Fruit fly (Drosophila melanogaster) whole organism, prepupa: ENCODE results near the gene CG13855.

Source experiments
- Blimp-1 ChIP-seq: fragments of 200-800 bp; sonication (Bioruptor generic); optimal IDR thresholded peaks from 3 replicates; lab custom pipeline; 2017; ENCODE audit warnings: missing biosample characterization, missing genetic modification characterization, mild to moderate bottlenecking, moderate library complexity, missing genetic modification reagents
- CG11762 ChIP-seq: fragments of 200-800 bp; sonication (Bioruptor generic); optimal IDR thresholded peaks from 3 replicates; lab custom pipeline; 2016; ENCODE audit warnings: missing biosample characterization, missing genetic modification characterization; ENCODE audit not compliant: insufficient read depth
- CG15336 ChIP-seq: fragments of 200-800 bp; sonication (Bioruptor generic); IDR thresholded peaks from 2 replicates; pipeline ENCODE4 v1.3.6; 2022; ENCODE audit warnings: missing biosample characterization, missing genetic modification characterization
- CG31627 ChIP-seq: fragments of 200-800 bp; sonication (Bioruptor generic); optimal IDR thresholded peaks from 3 replicates; lab custom pipeline; 2016; ENCODE audit warnings: missing biosample characterization, missing genetic modification characterization
- CG32006 ChIP-seq: fragments of 200-800 bp; sonication (Bioruptor generic); optimal IDR thresholded peaks from 3 replicates; lab custom pipeline; 2017; ENCODE audit warnings: missing biosample characterization, mild to moderate bottlenecking, missing genetic modification characterization
- CG34406 ChIP-seq: fragments of 200-800 bp; sonication (Bioruptor generic); optimal IDR thresholded peaks from 3 replicates; lab custom pipeline; 2016; ENCODE audit warnings: missing biosample characterization, missing genetic modification characterization
- CG3919 ChIP-seq: fragments of 200-800 bp; sonication (Bioruptor generic); optimal IDR thresholded peaks from 3 replicates; lab custom pipeline; 2016; ENCODE audit warnings: missing biosample characterization, missing genetic modification characterization
- CG4318 ChIP-seq: fragments of 200-800 bp; sonication (Bioruptor generic); optimal IDR thresholded peaks from 3 replicates; lab custom pipeline; 2017; ENCODE audit warnings: missing biosample characterization, mild to moderate bottlenecking, missing genetic modification characterization
- CG6163 ChIP-seq: fragments of 200-800 bp; sonication (Bioruptor generic); IDR thresholded peaks from 3 replicates; pipeline ENCODE4 v1.3.6; 2022; ENCODE audit warnings: missing biosample characterization, missing genetic modification characterization
- CG6276 ChIP-seq: fragments of 200-800 bp; sonication (Bioruptor generic); optimal IDR thresholded peaks from 2 replicates; lab custom pipeline; 2017; ENCODE audit warnings: missing biosample characterization, mild to moderate bottlenecking, missing genetic modification characterization
- CG6792 ChIP-seq: fragments of 200-800 bp; sonication (Bioruptor generic); optimal IDR thresholded peaks from 3 replicates; lab custom pipeline; 2016; ENCODE audit warnings: missing biosample characterization, missing genetic modification characterization
- CG7368 ChIP-seq: fragments of 200-800 bp; sonication (Bioruptor generic); optimal IDR thresholded peaks from 3 replicates; lab custom pipeline; 2016; ENCODE audit warnings: missing biosample characterization, missing genetic modification characterization
- CG8119 ChIP-seq: fragments of 200-800 bp; sonication (Bioruptor generic); IDR thresholded peaks from 3 replicates; pipeline ENCODE4 v1.3.6; 2022; ENCODE audit warnings: missing biosample characterization, missing genetic modification characterization
- CG8319 ChIP-seq: fragments of 200-800 bp; sonication (Bioruptor generic); optimal IDR thresholded peaks from 3 replicates; lab custom pipeline; 2016; ENCODE audit warnings: missing biosample characterization, missing genetic modification characterization
- CG8632 ChIP-seq: fragments of 200-800 bp; sonication (Bioruptor generic); optimal IDR thresholded peaks from 3 replicates; lab custom pipeline; 2016; ENCODE audit warnings: missing biosample characterization, missing genetic modification characterization
- CG9139 ChIP-seq: fragments of 200-800 bp; sonication (Bioruptor generic); optimal IDR thresholded peaks from 3 replicates; lab custom pipeline; 2017; ENCODE audit warnings: missing biosample characterization, mild to moderate bottlenecking, missing genetic modification characterization
- Eip78C ChIP-seq: fragments of 200-800 bp; sonication (Bioruptor generic); peaks from one replicate; lab custom pipeline; 2016; ENCODE audit warnings: missing biosample characterization, missing genetic modification characterization
- Ets21C ChIP-seq: fragments of 200-800 bp; sonication (Bioruptor generic); optimal IDR thresholded peaks from 3 replicates; lab custom pipeline; 2016; ENCODE audit warnings: missing biosample characterization, missing genetic modification characterization
- Ets96B ChIP-seq: fragments of 200-800 bp; optimal IDR thresholded peaks from 2 replicates; lab custom pipeline; 2019; ENCODE audit warnings: missing biosample characterization, mild to moderate bottlenecking, missing genetic modification characterization, moderate library complexity
- Hr4 ChIP-seq: fragments of 200-800 bp; sonication (Bioruptor generic); optimal IDR thresholded peaks from 3 replicates; lab custom pipeline; 2016; ENCODE audit warnings: missing biosample characterization, missing genetic modification characterization
- Met ChIP-seq: fragments of 200-800 bp; sonication (Bioruptor generic); optimal IDR thresholded peaks from 3 replicates; lab custom pipeline; 2016; ENCODE audit warnings: missing biosample characterization, missing genetic modification characterization
- Sox102F ChIP-seq: fragments of 200-800 bp; sonication (Bioruptor generic); optimal IDR thresholded peaks from 2 replicates; lab custom pipeline; 2016; ENCODE audit warnings: missing biosample characterization, mild to moderate bottlenecking, missing genetic modification characterization
- Sox15 ChIP-seq: fragments of 200-800 bp; sonication (Bioruptor generic); optimal IDR thresholded peaks from 3 replicates; lab custom pipeline; 2016; ENCODE audit warnings: missing biosample characterization, missing genetic modification characterization
- acj6 ChIP-seq: fragments of 200-800 bp; sonication (Bioruptor generic); optimal IDR thresholded peaks from 3 replicates; lab custom pipeline; 2016; ENCODE audit warnings: missing biosample characterization, missing genetic modification characterization
- cyc ChIP-seq: fragments of 200-800 bp; sonication (Bioruptor generic); optimal IDR thresholded peaks from 3 replicates; lab custom pipeline; 2016; ENCODE audit warnings: missing biosample characterization, missing genetic modification characterization
- dac ChIP-seq: fragments of 200-800 bp; sonication (Bioruptor generic); optimal IDR thresholded peaks from 2 replicates; lab custom pipeline; 2017; ENCODE audit warnings: missing biosample characterization, mild to moderate bottlenecking, missing genetic modification characterization
- dsx ChIP-seq: fragments of 200-800 bp; optimal IDR thresholded peaks from 3 replicates; lab custom pipeline; 2019; ENCODE audit warnings: missing biosample characterization, mild to moderate bottlenecking, missing genetic modification characterization, moderate library complexity; ENCODE audit not compliant: poor library complexity, severe bottlenecking
- esn ChIP-seq: fragments of 200-800 bp; sonication (Bioruptor generic); optimal IDR thresholded peaks from 2 replicates; lab custom pipeline; 2016; ENCODE audit warnings: missing biosample characterization, mild to moderate bottlenecking, missing genetic modification characterization, moderate library complexity
- fd59A ChIP-seq: fragments of 200-800 bp; sonication (Bioruptor generic); optimal IDR thresholded peaks from 2 replicates; lab custom pipeline; 2017; ENCODE audit warnings: missing biosample characterization, mild to moderate bottlenecking, missing genetic modification characterization, missing genetic modification reagents
- fd85E ChIP-seq: fragments of 200-800 bp; sonication (Bioruptor generic); optimal IDR thresholded peaks from 3 replicates; lab custom pipeline; 2016; ENCODE audit warnings: missing biosample characterization, missing genetic modification characterization
- fkh ChIP-seq: fragments of 200-800 bp; sonication (Bioruptor generic); optimal IDR thresholded peaks from 3 replicates; lab custom pipeline; 2017; ENCODE audit warnings: missing biosample characterization, mild to moderate bottlenecking, missing genetic modification characterization, moderate library complexity
- lz ChIP-seq: fragments of 200-800 bp; sonication (Bioruptor generic); optimal IDR thresholded peaks from 3 replicates; lab custom pipeline; 2016; ENCODE audit warnings: missing biosample characterization, missing genetic modification characterization
- net ChIP-seq: fragments of 200-800 bp; sonication (Bioruptor generic); optimal IDR thresholded peaks from 3 replicates; lab custom pipeline; 2016; ENCODE audit warnings: missing biosample characterization, missing genetic modification characterization
- spab ChIP-seq: fragments of 200-800 bp; sonication (Bioruptor generic); optimal IDR thresholded peaks from 2 replicates; lab custom pipeline; 2017; ENCODE audit warnings: missing biosample characterization, mild to moderate bottlenecking, missing genetic modification characterization, missing genetic modification reagents
- topi ChIP-seq: fragments of 200-800 bp; sonication (Bioruptor generic); optimal IDR thresholded peaks from 3 replicates; lab custom pipeline; 2016; ENCODE audit warnings: missing biosample characterization, missing genetic modification characterization

Gene CG13855

dm6 chr3R:22381077-22381476 lies 24.7 kb upstream of the CG13855 start, which contains the start of gene CG43342:
TSS of gene CG43342 (plus strand) at chr3R:22381340.
- TF ChIP-seq CG34406 (GFP tag; lab: Kevin White, UChicago) (no peak), fkh (peak; percentile 64)

dm6 chr3R:22381735-22382134 lies 24.0 kb upstream of the CG13855 start, which contains the start of gene Gpdh3:
TSS of gene Gpdh3 (plus strand) at chr3R:22382035.
- TF ChIP-seq Ets96B (tag; lab: Kevin White, UChicago) (no peak), Hr4 (GFP tag; lab: Kevin White, UChicago) (no peak), Eip78C (GFP tag; lab: Kevin White, UChicago) (no peak), CG6276 (no peak), CG32006 (GFP tag; lab: Kevin White, UChicago) (no peak), dac (GFP tag; lab: Kevin White, UChicago) (no peak), CG7368 (no peak), CG8319 (GFP tag; lab: Kevin White, UChicago) (no peak), topi (GFP tag; lab: Kevin White, UChicago) (no peak)
- TF ChIP-seq, all 60 proteins: peak for 0

dm6 chr3R:22389614-22390013 lies 16.1 kb upstream of the CG13855 start, which contains the start of the genes CAH8 and CG7059:
TSS of gene CAH8 (minus strand) at chr3R:22389714.
TSS of gene CG7059 (plus strand) at chr3R:22389780.
- TF ChIP-seq fd59A (GFP tag; lab: Kevin White, UChicago): no peak
- no peak for TF ChIP-seq Eip78C (GFP tag; lab: Kevin White, UChicago)
- no peak for TF ChIP-seq CG4318 (GFP tag; lab: Kevin White, UChicago)
- no peak for TF ChIP-seq dsx (GFP tag; lab: Kevin White, UChicago)
- no peak for TF ChIP-seq topi (GFP tag; lab: Kevin White, UChicago)
- TF ChIP-seq CG8632 (GFP tag; lab: Kevin White, UChicago): no peak
- no peak for TF ChIP-seq CG11762 (GFP tag; lab: Kevin White, UChicago)
- TF ChIP-seq lz (GFP tag; lab: Kevin White, UChicago): no peak
- TF ChIP-seq Met (GFP tag; lab: Kevin White, UChicago): no peak
- TF ChIP-seq, all 60 proteins: peak for 0

dm6 chr3R:22390109-22390508 lies 15.6 kb upstream of the CG13855 start:
- TF ChIP-seq CG15336 (GFP tag; lab: Robert Waterston, UW) (no peak), dsx (GFP tag; lab: Kevin White, UChicago) (no peak), esn (GFP tag; lab: Kevin White, UChicago) (no peak), CG6792 (GFP tag; lab: Kevin White, UChicago) (no peak)

DNA sequence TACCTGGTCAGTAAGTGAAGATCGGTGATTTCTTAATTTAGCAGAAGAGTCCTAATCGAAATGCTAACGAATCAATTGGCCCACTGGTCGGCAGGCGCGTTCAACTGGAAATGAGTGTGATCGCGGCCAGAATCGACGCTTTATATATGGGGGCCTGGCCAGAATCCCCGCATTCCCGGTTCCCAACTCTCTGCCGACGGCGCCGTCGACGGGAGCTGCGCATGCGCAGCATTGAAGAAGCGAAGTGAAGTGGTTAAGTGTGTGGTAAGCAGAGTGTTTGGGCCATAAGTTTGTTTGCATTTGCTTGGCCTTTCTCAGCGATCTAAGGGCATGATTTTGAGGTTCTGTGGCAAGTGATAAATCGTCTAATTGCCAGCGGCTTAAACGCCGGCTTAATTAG lies 11.7 kb upstream of the CG13855 start, which contains the start of gene CG13857:
CG13857 (minus strand) TSS at position 101 of the 400 bp plus-strand sequence.
- TF ChIP-seq CG9139 (GFP tag; lab: Kevin White, UChicago) (no peak), CG8632 (GFP tag; lab: Kevin White, UChicago) (no peak), Blimp-1 (GFP tag; lab: Kevin White, UChicago) (no peak), Ets21C (GFP tag; lab: Kevin White, UChicago) (no peak), esn (GFP tag; lab: Kevin White, UChicago) (no peak), Sox15 (no peak), CG34406 (GFP tag; lab: Kevin White, UChicago) (no peak), topi (GFP tag; lab: Kevin White, UChicago) (no peak), acj6 (GFP tag; lab: Kevin White, UChicago) (no peak), CG11762 (GFP tag; lab: Kevin White, UChicago) (no peak), net (GFP tag; lab: Kevin White, UChicago) (no peak), CG6163 (GFP tag; lab: Robert Waterston, UW) (no peak), CG8119 (no peak), Met (GFP tag; lab: Kevin White, UChicago) (no peak), CG3919 (GFP tag; lab: Kevin White, UChicago) (no peak), cyc (GFP tag; lab: Kevin White, UChicago) (no peak), Sox102F (GFP tag; lab: Kevin White, UChicago) (no peak), CG31627 (GFP tag; lab: Kevin White, UChicago) (no peak), fd85E (GFP tag; lab: Kevin White, UChicago) (no peak), spab (GFP tag; lab: Kevin White, UChicago) (no peak)
- TF ChIP-seq, all 60 proteins: peak for 0
